Fruit fly (Drosophila melanogaster): ENCODE measurements around the gene brm.

- TF ChIP-seq usp (GFP tag; optimal IDR thresholded peaks at IDR 0.05) (no peak), pan (optimal IDR thresholded peaks at IDR 0.05) (no peak)
These were observed 5.9 kb downstream of the brm start, which contains the start of gene CG17029 for dm6 chr3L:15976758-15977157.

All from whole organism.